Worm (Caenorhabditis elegans): ENCODE data around the gene dylt-3.

DNA sequence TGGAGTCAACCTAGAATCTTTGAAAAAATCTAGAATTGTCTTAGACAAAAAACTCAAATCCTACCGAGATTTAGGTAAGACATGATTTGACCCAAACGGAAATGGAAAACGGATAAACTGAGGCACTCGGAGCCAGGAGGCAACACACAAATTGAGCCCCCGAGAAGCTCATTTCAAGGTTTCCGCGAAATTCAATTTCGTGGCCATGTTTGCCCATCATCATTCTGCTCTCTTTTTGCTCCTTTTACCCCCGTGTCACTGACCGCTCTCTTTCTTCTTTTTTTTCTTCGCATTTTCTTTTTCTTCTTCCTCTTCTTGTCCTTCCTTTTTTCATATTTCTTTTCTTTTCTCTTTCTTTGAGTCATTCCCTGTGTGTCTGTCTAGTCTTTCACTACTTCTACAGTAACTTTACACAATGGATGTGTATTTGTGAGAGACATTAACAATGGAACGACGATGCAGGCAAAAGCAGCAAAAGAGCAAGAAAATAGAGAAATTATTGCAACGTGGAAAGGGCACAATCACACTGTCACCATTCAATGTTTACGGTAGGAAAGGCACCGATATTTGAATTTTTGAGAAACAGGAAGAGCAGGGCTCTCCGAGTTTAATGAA, 28.7 kb upstream of the dylt-3 start:
- TF ChIP-seq M03D4.4 (tag; optimal IDR thresholded peaks at IDR 0.05) (no peak), sptf-1 (tag; optimal IDR thresholded peaks at IDR 0.05) (no peak), nhr-28 (tag; optimal IDR thresholded peaks at IDR 0.05) (no peak), lin-13 (tag; optimal IDR thresholded peaks at IDR 0.05) (no peak), unc-39 (tag; optimal IDR thresholded peaks at IDR 0.05) (no peak), mep-1 (tag; optimal IDR thresholded peaks at IDR 0.05) (no peak), snpc-4 (tag; optimal IDR thresholded peaks at IDR 0.05) (no peak), lsy-2 (tag; optimal IDR thresholded peaks at IDR 0.05) (no peak), bed-3 (GFP tag; optimal IDR thresholded peaks at IDR 0.05) (no peak), ztf-11 (tag; optimal IDR thresholded peaks at IDR 0.05) (no peak)

Data from whole organism, mixed stage, embryonic.